Worm (Caenorhabditis elegans) whole organism, L3 larva: ENCODE results near the gene wrm-1.

Experiments
- ZK546.5 ChIP-seq: sonication (generic microtip); optimal IDR thresholded peaks from 2 replicates; lab custom pipeline; 2017; ENCODE audit warnings: missing biosample characterization, missing genetic modification characterization
- aly-2 ChIP-seq: fragments of 150-350 bp; optimal IDR thresholded peaks from 2 replicates; lab custom pipeline; 2014; ENCODE audit warnings: missing biosample characterization, missing genetic modification characterization
- ama-1 ChIP-seq: fragments of 150-350 bp; optimal IDR thresholded peaks from 2 replicates; lab custom pipeline; 2018
- ceh-16 ChIP-seq: sonication (generic microtip); optimal IDR thresholded peaks from 2 replicates; lab custom pipeline; 2017; ENCODE audit warnings: missing biosample characterization, missing genetic modification characterization
- ceh-9 ChIP-seq: sonication (generic microtip); optimal IDR thresholded peaks from 2 replicates; lab custom pipeline; 2018; ENCODE audit warnings: missing biosample characterization, missing genetic modification characterization
- daf-12 ChIP-seq: fragments of 150-350 bp; optimal IDR thresholded peaks from 2 replicates; lab custom pipeline; 2014; ENCODE audit warnings: missing biosample characterization, missing genetic modification reagents, missing genetic modification characterization
- egl-27 ChIP-seq: sonication (generic microtip); optimal IDR thresholded peaks from 4 replicates; lab custom pipeline; 2017; ENCODE audit warnings: missing biosample characterization, missing genetic modification reagents, missing genetic modification characterization
- elt-1 ChIP-seq: fragments of 150-350 bp; optimal IDR thresholded peaks from 2 replicates; lab custom pipeline; 2014; ENCODE audit warnings: missing biosample characterization, missing genetic modification characterization
- elt-2 ChIP-seq: sonication (generic microtip); optimal IDR thresholded peaks from 2 replicates; lab custom pipeline; 2016; ENCODE audit warnings: missing genetic modification reagents, mild to moderate bottlenecking, missing genetic modification characterization, missing compliant biosample characterization
- elt-3 ChIP-seq, 3 experiments: fragments of 150-350 bp in 1 of 3; sonication (generic microtip) in 2 of 3; optimal IDR thresholded peaks; 2 replicates in 2 of 3; 4 replicates in 1 of 3; lab custom pipeline; 2014 to 2017; ENCODE audit warnings: missing biosample characterization in 3 of 3, missing genetic modification characterization in 3 of 3
- fkh-2 ChIP-seq: fragments of 150-350 bp; optimal IDR thresholded peaks from 2 replicates; lab custom pipeline; 2014; ENCODE audit warnings: missing biosample characterization, missing genetic modification reagents, missing genetic modification characterization
- hmg-11 ChIP-seq: sonication (generic microtip); optimal IDR thresholded peaks from 2 replicates; lab custom pipeline; 2016; ENCODE audit warnings: missing genetic modification characterization, missing compliant biosample characterization
- jun-1 ChIP-seq: fragments of 150-350 bp; optimal IDR thresholded peaks from 2 replicates; lab custom pipeline; 2014; ENCODE audit warnings: missing biosample characterization, missing genetic modification reagents, missing genetic modification characterization
- lin-39 ChIP-seq: fragments of 150-350 bp; optimal IDR thresholded peaks from 2 replicates; lab custom pipeline; 2018; ENCODE audit warnings: missing biosample characterization, missing genetic modification reagents, missing genetic modification characterization
- lsy-12 ChIP-seq: sonication (generic microtip); optimal IDR thresholded peaks from 2 replicates; lab custom pipeline; 2016; ENCODE audit warnings: mild to moderate bottlenecking, missing genetic modification characterization, missing compliant biosample characterization
- mdl-1 ChIP-seq: fragments of 150-350 bp; optimal IDR thresholded peaks from 2 replicates; lab custom pipeline; 2014; ENCODE audit warnings: missing biosample characterization, missing genetic modification characterization
- mml-1 ChIP-seq: fragments of 150-350 bp; sonication (generic microtip); optimal IDR thresholded peaks from 3 replicates; lab custom pipeline; 2014; ENCODE audit warnings: missing biosample characterization, missing genetic modification characterization
- nhr-11 ChIP-seq: fragments of 150-350 bp; optimal IDR thresholded peaks from 2 replicates; lab custom pipeline; 2014; ENCODE audit warnings: missing biosample characterization, missing genetic modification characterization
- nhr-12 ChIP-seq: fragments of 150-350 bp; optimal IDR thresholded peaks from 2 replicates; lab custom pipeline; 2014; ENCODE audit warnings: missing biosample characterization, missing genetic modification characterization
- nhr-25 ChIP-seq: sonication (generic microtip); optimal IDR thresholded peaks from 2 replicates; lab custom pipeline; 2017; ENCODE audit warnings: missing biosample characterization, missing genetic modification characterization
- nhr-43 ChIP-seq: sonication (generic microtip); optimal IDR thresholded peaks from 2 replicates; lab custom pipeline; 2016; ENCODE audit warnings: mild to moderate bottlenecking, missing genetic modification characterization, missing compliant biosample characterization; ENCODE audit not compliant: poor library complexity, severe bottlenecking
- nhr-67 ChIP-seq: fragments of 150-350 bp; optimal IDR thresholded peaks from 2 replicates; lab custom pipeline; 2014; ENCODE audit warnings: missing biosample characterization, missing genetic modification characterization
- nhr-76 ChIP-seq: fragments of 150-350 bp; sonication (generic microtip); optimal IDR thresholded peaks from 5 replicates; lab custom pipeline; 2014; ENCODE audit warnings: missing biosample characterization, missing genetic modification characterization
- nhr-77 ChIP-seq: fragments of 150-350 bp; optimal IDR thresholded peaks from 2 replicates; lab custom pipeline; 2014; ENCODE audit warnings: missing biosample characterization, missing genetic modification characterization
- pha-4 ChIP-seq: fragments of 150-350 bp; optimal IDR thresholded peaks from 2 replicates; lab custom pipeline; 2014; ENCODE audit warnings: missing biosample characterization, missing genetic modification reagents, missing genetic modification characterization
- pqm-1 ChIP-seq: fragments of 150-350 bp; optimal IDR thresholded peaks from 2 replicates; lab custom pipeline; 2017; ENCODE audit warnings: missing biosample characterization, missing genetic modification characterization, inconsistent platforms
- sea-2 ChIP-seq: fragments of 150-350 bp; sonication (generic microtip); optimal IDR thresholded peaks from 4 replicates; lab custom pipeline; 2014; ENCODE audit warnings: missing biosample characterization, missing genetic modification reagents, missing genetic modification characterization
- skn-1 ChIP-seq: fragments of 150-350 bp; optimal IDR thresholded peaks from 2 replicates; lab custom pipeline; 2014; ENCODE audit warnings: missing biosample characterization, missing genetic modification characterization
- snpc-4 ChIP-seq: fragments of 150-350 bp; optimal IDR thresholded peaks from 2 replicates; lab custom pipeline; 2014; ENCODE audit warnings: missing biosample characterization, missing genetic modification characterization
- tbx-2 ChIP-seq: sonication (generic microtip); optimal IDR thresholded peaks from 2 replicates; lab custom pipeline; 2016; ENCODE audit warnings: mild to moderate bottlenecking, missing genetic modification characterization, missing compliant biosample characterization
- unc-39 ChIP-seq: sonication (generic microtip); optimal IDR thresholded peaks from 4 replicates; lab custom pipeline; 2017; ENCODE audit warnings: missing biosample characterization, missing genetic modification characterization
- zag-1 ChIP-seq: fragments of 150-350 bp; optimal IDR thresholded peaks from 2 replicates; lab custom pipeline; 2014; ENCODE audit warnings: missing biosample characterization, missing genetic modification characterization
- ztf-11 ChIP-seq: fragments of 150-350 bp; optimal IDR thresholded peaks from 2 replicates; lab custom pipeline; 2014; ENCODE audit warnings: missing biosample characterization, missing genetic modification characterization
- ztf-4 ChIP-seq: fragments of 150-350 bp; optimal IDR thresholded peaks from 2 replicates; lab custom pipeline; 2014; ENCODE audit warnings: missing biosample characterization, missing genetic modification characterization

The wrm-1 gene

ce11 chrIII:5715467-5715866, 7.2 kb upstream of the wrm-1 start (continued):
- TF ChIP-seq hmg-11 (tag; lab: Kevin White, UChicago), result peak; percentile 88
- peak; percentile 78 for TF ChIP-seq jun-1 (tag; lab: Kevin White, UChicago)
- peak; percentile 32 for TF ChIP-seq mdl-1 (tag; lab: Kevin White, UChicago)
- no peak for TF ChIP-seq egl-27 (tag; lab: Kevin White, UChicago)
- no peak for TF ChIP-seq nhr-67 (tag; lab: Kevin White, UChicago)
- TF ChIP-seq nhr-43 (tag; lab: Kevin White, UChicago), result no peak
- TF ChIP-seq tbx-2 (tag; lab: Kevin White, UChicago), result no peak
- no peak for TF ChIP-seq nhr-77 (tag; lab: Kevin White, UChicago)
- peak; percentile 89 for TF ChIP-seq snpc-4 (tag; lab: Kevin White, UChicago)
- peak; percentile 24 for TF ChIP-seq skn-1
- TF ChIP-seq nhr-12 (tag; lab: Kevin White, UChicago), result no peak
- TF ChIP-seq daf-12 (tag; lab: Kevin White, UChicago), result no peak
- no peak for TF ChIP-seq elt-1 (tag; lab: Kevin White, UChicago)
- TF ChIP-seq ceh-16 (tag; lab: Kevin White, UChicago), result no peak
- peak in 1 of 3 experiments; percentile 26 for TF ChIP-seq elt-3 (tag; optimal IDR thresholded peaks at IDR 0.05; lab: Kevin White, UChicago)
- TF ChIP-seq unc-39, result no peak
- no peak for TF ChIP-seq nhr-11

- TF ChIP-seq nhr-43 (tag; lab: Kevin White, UChicago), result no peak
- no peak for TF ChIP-seq zag-1 (tag; lab: Kevin White, UChicago)
- peak; percentile 3 for TF ChIP-seq elt-2
- no peak for TF ChIP-seq lin-39 (tag; lab: Kevin White, UChicago)
- TF ChIP-seq ztf-11, result no peak
- no peak for TF ChIP-seq snpc-4 (tag; lab: Kevin White, UChicago)
- TF ChIP-seq ama-1 (lab: Kevin White, UChicago), result peak; percentile 77
- TF ChIP-seq egl-27 (tag; lab: Kevin White, UChicago), result no peak
- no peak for TF ChIP-seq nhr-76 (tag; lab: Kevin White, UChicago)
- TF ChIP-seq mml-1, result no peak
- TF ChIP-seq mdl-1 (tag; lab: Kevin White, UChicago), result no peak
- TF ChIP-seq lsy-12 (tag; lab: Kevin White, UChicago), result peak; percentile 18
Observed at ce11 chrIII:5717173-5717748, 5.4 kb upstream of the wrm-1 start.

ce11 chrIII:5718385-5718784, 4.3 kb upstream of the wrm-1 start:
- TF ChIP-seq ztf-4 (tag; lab: Kevin White, UChicago), result no peak
- no peak for TF ChIP-seq pha-4
- TF ChIP-seq ceh-9, result no peak
- TF ChIP-seq fkh-2, result no peak
- no peak for TF ChIP-seq elt-1 (tag; lab: Kevin White, UChicago)
- no peak for TF ChIP-seq sea-2 (GFP tag; lab: Kevin White, UChicago)
- TF ChIP-seq ZK546.5, result no peak
- no peak for TF ChIP-seq zag-1 (tag; lab: Kevin White, UChicago)
- no peak for TF ChIP-seq nhr-43 (tag; lab: Kevin White, UChicago)
- TF ChIP-seq mml-1, result no peak
- no peak for TF ChIP-seq mdl-1 (tag; lab: Kevin White, UChicago)
- no peak for TF ChIP-seq aly-2 (tag; lab: Kevin White, UChicago)
- TF ChIP-seq egl-27 (tag; lab: Kevin White, UChicago), result no peak
- TF ChIP-seq nhr-12 (tag; lab: Kevin White, UChicago), result no peak

DNA sequence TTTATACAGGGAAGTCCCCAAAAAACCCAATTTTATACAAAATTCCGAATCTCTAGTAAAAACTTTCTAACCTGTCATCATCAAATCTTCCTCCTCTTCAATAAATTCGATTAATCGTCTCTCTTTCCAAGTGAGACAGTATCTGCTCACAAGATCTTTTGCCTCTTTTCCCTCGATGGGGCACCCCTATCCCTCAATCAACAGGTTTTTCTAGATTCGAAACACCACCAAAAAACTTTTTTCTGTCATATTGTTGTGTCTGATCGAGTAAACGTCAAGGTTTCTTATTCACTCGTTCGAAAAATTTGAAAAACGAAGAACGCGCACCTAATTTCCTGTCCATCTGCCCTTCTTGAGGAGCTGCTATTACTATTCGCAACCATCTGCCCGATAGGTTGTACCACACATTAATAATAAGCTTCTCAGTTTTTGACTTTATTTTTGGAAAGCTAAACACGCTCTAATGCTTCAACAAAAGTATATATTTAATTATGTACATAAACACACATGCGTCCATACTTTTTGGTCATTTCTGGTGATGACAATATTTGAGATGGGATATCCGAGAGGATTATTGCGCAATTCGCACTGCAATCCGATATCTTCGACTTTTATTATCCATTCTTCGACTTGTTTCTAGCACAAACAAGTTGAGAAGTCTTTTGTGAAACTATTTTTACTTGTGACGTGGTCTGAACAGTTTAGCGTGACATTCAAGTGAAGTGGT, 3.4 kb upstream of the wrm-1 start:
- TF ChIP-seq hmg-11 (tag; lab: Kevin White, UChicago), result no peak
- TF ChIP-seq elt-1 (tag; lab: Kevin White, UChicago), result peak; percentile 48
- TF ChIP-seq nhr-25, result peak; percentile 7
- TF ChIP-seq zag-1 (tag; lab: Kevin White, UChicago), result no peak
- TF ChIP-seq pqm-1, result no peak
